Worm (Caenorhabditis elegans) whole organism, L2 larva: ENCODE measurements around the gene srw-36.

ENCODE experiments used
- C34F6.9 ChIP-seq: fragments of 150-350 bp; optimal IDR thresholded peaks from 2 replicates; lab custom pipeline; 2014; ENCODE audit warnings: missing biosample characterization, missing genetic modification characterization
- F13H6.1 ChIP-seq: sonication (generic microtip); optimal IDR thresholded peaks from 2 replicates; lab custom pipeline; 2016; ENCODE audit warnings: missing genetic modification characterization, missing compliant biosample characterization
- R02D3.7 ChIP-seq: fragments of 150-350 bp; optimal IDR thresholded peaks from 2 replicates; lab custom pipeline; 2014; ENCODE audit warnings: missing biosample characterization, missing genetic modification characterization
- Y55F3AM.14 ChIP-seq: fragments of 200-800 bp; sonication (Bioruptor generic); optimal IDR thresholded peaks from 2 replicates; lab custom pipeline; 2018; ENCODE audit warnings: mild to moderate bottlenecking, missing genetic modification characterization, missing compliant biosample characterization
- ZK546.5 ChIP-seq: sonication (generic microtip); optimal IDR thresholded peaks from 2 replicates; lab custom pipeline; 2017; ENCODE audit warnings: missing biosample characterization, missing genetic modification characterization
- alr-1 ChIP-seq: fragments of 150-350 bp; optimal IDR thresholded peaks from 2 replicates; lab custom pipeline; 2014; ENCODE audit warnings: missing biosample characterization, missing genetic modification characterization
- aly-2 ChIP-seq: fragments of 150-350 bp; optimal IDR thresholded peaks from 2 replicates; lab custom pipeline; 2014; ENCODE audit warnings: missing biosample characterization, missing genetic modification characterization
- ama-1 ChIP-seq: fragments of 150-350 bp; optimal IDR thresholded peaks from 2 replicates; lab custom pipeline; 2018; ENCODE audit warnings: inconsistent platforms
- ceh-16 ChIP-seq: fragments of 150-350 bp; optimal IDR thresholded peaks from 2 replicates; lab custom pipeline; 2014; ENCODE audit warnings: missing biosample characterization, missing genetic modification characterization
- dmd-4 ChIP-seq: sonication (generic microtip); optimal IDR thresholded peaks from 2 replicates; lab custom pipeline; 2017; ENCODE audit warnings: missing biosample characterization, missing genetic modification characterization
- egl-27 ChIP-seq: sonication (generic microtip); optimal IDR thresholded peaks from 3 replicates; lab custom pipeline; 2017; ENCODE audit warnings: missing biosample characterization, missing genetic modification reagents, missing genetic modification characterization
- elt-1 ChIP-seq: fragments of 150-350 bp; optimal IDR thresholded peaks from 2 replicates; lab custom pipeline; 2014; ENCODE audit warnings: missing biosample characterization, missing genetic modification characterization
- gmeb-1 ChIP-seq: fragments of 150-350 bp; optimal IDR thresholded peaks from 2 replicates; lab custom pipeline; 2014; ENCODE audit warnings: missing biosample characterization, missing genetic modification characterization
- lin-11 ChIP-seq: fragments of 150-350 bp; sonication (generic microtip); optimal IDR thresholded peaks from 2 replicates; lab custom pipeline; 2014; ENCODE audit warnings: missing biosample characterization, missing genetic modification characterization, inconsistent platforms, mixed read lengths
- lin-13 ChIP-seq: fragments of 150-350 bp; optimal IDR thresholded peaks from 2 replicates; lab custom pipeline; 2014; ENCODE audit warnings: missing biosample characterization, missing genetic modification reagents, missing genetic modification characterization
- lin-39 ChIP-seq: fragments of 150-350 bp; optimal IDR thresholded peaks from 2 replicates; lab custom pipeline; 2014; ENCODE audit warnings: missing biosample characterization, missing genetic modification reagents, missing genetic modification characterization
- lsy-2 ChIP-seq, 2 experiments: fragments of 150-350 bp in 1 of 2; sonication (generic microtip) in 1 of 2; optimal IDR thresholded peaks; 2 replicates each; lab custom pipeline; 2014 to 2017; ENCODE audit warnings: missing biosample characterization in 2 of 2, missing genetic modification characterization in 2 of 2
- mab-5 ChIP-seq: fragments of 150-350 bp; optimal IDR thresholded peaks from 2 replicates; lab custom pipeline; 2014; ENCODE audit warnings: missing biosample characterization, missing genetic modification characterization
- mbf-1 ChIP-seq: sonication (generic microtip); optimal IDR thresholded peaks from 2 replicates; lab custom pipeline; 2017; ENCODE audit warnings: missing biosample characterization, missing genetic modification characterization
- mdl-1 ChIP-seq, 2 experiments: fragments of 150-350 bp in 1 of 2; sonication (generic microtip) in 1 of 2; optimal IDR thresholded peaks; 2 replicates each; lab custom pipeline; 2017; ENCODE audit warnings: missing biosample characterization in 2 of 2, missing genetic modification characterization in 2 of 2
- nhr-10 ChIP-seq: sonication (generic microtip); optimal IDR thresholded peaks from 2 replicates; lab custom pipeline; 2017; ENCODE audit warnings: missing biosample characterization, missing genetic modification characterization
- nhr-11 ChIP-seq: fragments of 150-350 bp; optimal IDR thresholded peaks from 2 replicates; lab custom pipeline; 2014; ENCODE audit warnings: missing biosample characterization, missing genetic modification characterization
- nhr-12 ChIP-seq: fragments of 150-350 bp; optimal IDR thresholded peaks from 2 replicates; lab custom pipeline; 2014; ENCODE audit warnings: missing biosample characterization, missing genetic modification characterization
- nhr-129 ChIP-seq: fragments of 150-350 bp; optimal IDR thresholded peaks from 2 replicates; lab custom pipeline; 2014; ENCODE audit warnings: missing biosample characterization, missing genetic modification characterization
- nhr-21 ChIP-seq: fragments of 150-350 bp; optimal IDR thresholded peaks from 2 replicates; lab custom pipeline; 2014; ENCODE audit warnings: missing biosample characterization, missing genetic modification characterization
- nhr-23 ChIP-seq: fragments of 150-350 bp; optimal IDR thresholded peaks from 2 replicates; lab custom pipeline; 2014; ENCODE audit warnings: missing biosample characterization, missing genetic modification reagents, missing genetic modification characterization
- nhr-6 ChIP-seq: fragments of 150-350 bp; optimal IDR thresholded peaks from 2 replicates; lab custom pipeline; 2014; ENCODE audit warnings: missing biosample characterization, missing genetic modification characterization
- nhr-77 ChIP-seq: fragments of 150-350 bp; optimal IDR thresholded peaks from 2 replicates; lab custom pipeline; 2014; ENCODE audit warnings: missing biosample characterization, missing genetic modification characterization
- sem-4 ChIP-seq: fragments of 150-350 bp; optimal IDR thresholded peaks from 2 replicates; lab custom pipeline; 2014; ENCODE audit warnings: missing biosample characterization, missing genetic modification reagents, missing genetic modification characterization
- skn-1 ChIP-seq: sonication (generic microtip); optimal IDR thresholded peaks from 2 replicates; lab custom pipeline; 2017; ENCODE audit warnings: missing biosample characterization, missing genetic modification characterization
- sma-3 ChIP-seq: sonication (generic microtip); optimal IDR thresholded peaks from 2 replicates; lab custom pipeline; 2016; ENCODE audit warnings: missing genetic modification reagents, missing genetic modification characterization, missing compliant biosample characterization
- snpc-4 ChIP-seq: fragments of 150-350 bp; optimal IDR thresholded peaks from 2 replicates; lab custom pipeline; 2014; ENCODE audit warnings: missing biosample characterization, missing genetic modification characterization
- unc-39 ChIP-seq: fragments of 150-350 bp; optimal IDR thresholded peaks from 2 replicates; lab custom pipeline; 2014; ENCODE audit warnings: missing biosample characterization, missing genetic modification characterization
- unc-55 ChIP-seq: fragments of 150-350 bp; sonication (generic microtip); optimal IDR thresholded peaks from 3 replicates; lab custom pipeline; 2014; ENCODE audit warnings: missing biosample characterization, missing genetic modification reagents, missing genetic modification characterization
- zag-1 ChIP-seq: fragments of 150-350 bp; optimal IDR thresholded peaks from 2 replicates; lab custom pipeline; 2014; ENCODE audit warnings: missing biosample characterization, missing genetic modification characterization
- ztf-1 ChIP-seq: fragments of 200-800 bp; sonication (Bioruptor generic); conservative IDR thresholded peaks from 2 replicates; pipeline ENCODE4 v1.3.6; 2022; ENCODE audit warnings: missing genetic modification characterization, missing compliant biosample characterization
- ztf-11 ChIP-seq: sonication (generic microtip); optimal IDR thresholded peaks from 2 replicates; lab custom pipeline; 2017; ENCODE audit warnings: missing biosample characterization, missing genetic modification characterization

Gene srw-36

DNA sequence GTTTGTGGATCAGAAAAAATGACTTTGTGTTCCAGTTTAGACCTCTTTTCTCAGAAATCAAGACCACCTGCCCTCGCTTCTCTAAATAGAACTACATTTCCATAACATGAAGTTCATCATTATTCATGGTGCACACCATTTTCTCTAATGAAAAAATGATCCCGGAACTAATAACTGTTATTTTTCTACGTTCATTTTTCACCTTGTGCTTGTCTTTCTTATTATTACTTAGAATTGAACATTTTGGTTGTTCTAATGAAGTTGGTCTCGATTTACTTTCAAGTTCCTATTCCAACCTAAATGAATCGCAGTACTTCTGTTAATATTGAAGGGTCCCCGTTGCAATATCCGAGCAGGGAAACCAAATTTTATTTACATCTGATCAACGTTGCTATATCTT is at the start of gene srw-36:
Gene srw-36 (plus strand): TSS at position 301 of the 400 bp plus-strand sequence.
- TF ChIP-seq nhr-6 (tag; lab: Kevin White, UChicago) = no peak
- no peak for TF ChIP-seq alr-1
- TF ChIP-seq nhr-12 (tag; lab: Kevin White, UChicago) = no peak
- TF ChIP-seq dmd-4 (tag; lab: Kevin White, UChicago) = no peak
- no peak for TF ChIP-seq lin-13 (GFP tag; lab: Kevin White, UChicago)
- no peak for TF ChIP-seq Y55F3AM.14 (GFP tag; lab: Kevin White, UChicago)
- TF ChIP-seq ZK546.5 (tag; lab: Kevin White, UChicago) = no peak
- no peak for TF ChIP-seq nhr-129 (tag; lab: Kevin White, UChicago)
- no peak for TF ChIP-seq sma-3 (GFP tag; lab: Kevin White, UChicago)
- no peak for TF ChIP-seq sem-4
- TF ChIP-seq unc-39 = no peak

DNA sequence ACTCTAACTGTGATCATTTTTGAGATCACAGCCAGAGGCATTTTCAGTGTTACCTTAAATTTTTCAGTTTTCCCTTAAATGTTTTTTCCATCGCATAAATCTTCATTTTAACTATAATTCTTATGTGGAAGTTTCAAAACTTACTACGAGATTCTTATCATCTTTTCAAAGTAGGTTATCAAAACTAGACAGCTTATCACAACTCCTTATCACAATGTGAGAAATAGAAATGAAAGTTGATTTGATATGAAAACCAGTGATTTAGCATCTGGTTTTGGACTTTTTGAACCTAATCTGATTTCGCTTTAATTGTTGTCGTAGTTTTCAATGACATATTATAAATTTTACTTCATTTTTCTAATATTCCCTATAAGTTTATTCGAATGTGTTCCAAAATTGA is 47.1 kb upstream of the srw-36 start, which contains the start of gene mltn-11:
Gene mltn-11 (plus strand): TSS at position 276 of the 400 bp plus-strand sequence.
- TF ChIP-seq mdl-1 (tag; optimal IDR thresholded peaks at IDR 0.05; lab: Kevin White, UChicago) = no peak
- TF ChIP-seq zag-1 = no peak
- no peak for TF ChIP-seq lin-11
- TF ChIP-seq ceh-16 (tag; lab: Kevin White, UChicago) = no peak
- TF ChIP-seq aly-2 (tag; lab: Kevin White, UChicago) = no peak
- TF ChIP-seq Y55F3AM.14 (GFP tag; lab: Kevin White, UChicago) = no peak

DNA sequence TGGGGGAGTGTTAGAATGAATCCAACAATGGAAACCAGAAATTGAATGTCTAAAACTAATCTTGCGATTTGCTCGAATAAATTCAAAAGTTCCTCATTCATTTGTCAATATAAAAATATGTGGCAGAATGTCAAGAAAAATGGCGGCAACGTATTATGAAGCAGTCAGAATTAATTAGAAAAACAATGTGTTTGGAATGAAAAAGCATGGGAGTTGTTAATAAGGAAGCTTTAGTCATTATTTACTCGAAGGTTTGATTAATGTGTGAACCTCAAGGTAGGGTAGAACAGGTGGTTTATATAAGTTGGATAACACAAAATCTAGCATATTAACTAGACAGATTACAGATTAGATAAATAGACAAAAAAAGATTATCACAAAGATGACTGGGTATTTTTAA is 44.8 kb upstream of the srw-36 start, which contains the start of gene srw-76:
Gene srw-76 (minus strand): TSS at position 101 of the 400 bp plus-strand sequence.
- TF ChIP-seq ama-1 = no peak
- no peak for TF ChIP-seq ztf-1

- TF ChIP-seq mab-5 (tag; lab: Kevin White, UChicago) (no peak), unc-55 (no peak), nhr-21 (tag; lab: Kevin White, UChicago) (no peak), alr-1 (no peak), R02D3.7 (no peak), gmeb-1 (no peak), ama-1 (no peak), F13H6.1 (no peak), nhr-23 (no peak), C34F6.9 (tag; lab: Kevin White, UChicago) (no peak), nhr-11 (tag; lab: Kevin White, UChicago) (no peak), lin-39 (tag; lab: Kevin White, UChicago) (no peak), nhr-12 (tag; lab: Kevin White, UChicago) (no peak), lsy-2 (tag; optimal IDR thresholded peaks at IDR 0.05; lab: Kevin White, UChicago) (no peak), nhr-77 (tag; lab: Kevin White, UChicago) (no peak)
- TF ChIP-seq, all 48 proteins: peak for 0
These were observed 42.6 kb upstream of the srw-36 start for ce11 chrV:16640366-16640765.

- no peak for TF ChIP-seq lin-39 (tag; lab: Kevin White, UChicago)
- no peak for TF ChIP-seq nhr-10 (tag; lab: Kevin White, UChicago)
- TF ChIP-seq sma-3 (GFP tag; lab: Kevin White, UChicago) = no peak
- no peak for TF ChIP-seq skn-1 (tag; lab: Kevin White, UChicago)
- no peak for TF ChIP-seq ztf-11
- TF ChIP-seq mbf-1 (tag; lab: Kevin White, UChicago) = no peak
- TF ChIP-seq F13H6.1 = no peak
- no peak for TF ChIP-seq C34F6.9 (tag; lab: Kevin White, UChicago)
- TF ChIP-seq egl-27 = no peak
- no peak for TF ChIP-seq snpc-4 (tag; lab: Kevin White, UChicago)
- TF ChIP-seq elt-1 = no peak
- TF ChIP-seq nhr-12 (tag; lab: Kevin White, UChicago) = no peak
- no peak for TF ChIP-seq nhr-6 (tag; lab: Kevin White, UChicago)
These were observed 39.4 kb upstream of the srw-36 start, which contains the start of gene srw-77 for ce11 chrV:16643558-16643957. Gene srw-77, minus strand, starts transcription at chrV:16643658.
